Fruit fly (Drosophila melanogaster) whole organism, wandering third instar larva: Measurements from ENCODE around the gene Rh5.

Experiments used
- CG9705 ChIP-seq: fragments of 200-800 bp; sonication (Bioruptor generic); optimal IDR thresholded peaks from 2 replicates; lab custom pipeline; 2018; ENCODE audit warnings: missing biosample characterization, mild to moderate bottlenecking, missing genetic modification characterization
- Dfd ChIP-seq: fragments of >200 bp; optimal IDR thresholded peaks from 2 replicates; lab custom pipeline; 2017; ENCODE audit warnings: missing biosample characterization, missing genetic modification characterization
- Hr78 ChIP-seq: fragments of >200 bp; optimal IDR thresholded peaks from 2 replicates; lab custom pipeline; 2017; ENCODE audit warnings: missing biosample characterization, missing genetic modification characterization
- Mio ChIP-seq: sonication (Bioruptor generic); optimal IDR thresholded peaks from 2 replicates; lab custom pipeline; 2016; ENCODE audit warnings: missing biosample characterization, missing genetic modification characterization
- Sp1 ChIP-seq: fragments of 200-800 bp; sonication (Bioruptor generic); optimal IDR thresholded peaks from 3 replicates; lab custom pipeline; 2019; ENCODE audit warnings: missing biosample characterization, mild to moderate bottlenecking, missing genetic modification characterization, moderate library complexity
- br ChIP-seq: fragments of 200-800 bp; sonication (Bioruptor generic); optimal IDR thresholded peaks from 2 replicates; lab custom pipeline; 2016; ENCODE audit warnings: missing biosample characterization, missing genetic modification characterization
- jim ChIP-seq: fragments of 175-275, 200-325 bp; sonication (Bioruptor generic); optimal IDR thresholded peaks from 2 replicates; lab custom pipeline; 2016; ENCODE audit warnings: missing biosample characterization, mild to moderate bottlenecking, missing genetic modification characterization
- pan ChIP-seq: fragments of >200 bp; optimal IDR thresholded peaks from 2 replicates; lab custom pipeline; 2017
- psq ChIP-seq: fragments of 200-800 bp; sonication (Bioruptor generic); optimal IDR thresholded peaks from 3 replicates; lab custom pipeline; 2017; ENCODE audit warnings: missing biosample characterization, mild to moderate bottlenecking, missing genetic modification characterization, moderate library complexity

DNA sequence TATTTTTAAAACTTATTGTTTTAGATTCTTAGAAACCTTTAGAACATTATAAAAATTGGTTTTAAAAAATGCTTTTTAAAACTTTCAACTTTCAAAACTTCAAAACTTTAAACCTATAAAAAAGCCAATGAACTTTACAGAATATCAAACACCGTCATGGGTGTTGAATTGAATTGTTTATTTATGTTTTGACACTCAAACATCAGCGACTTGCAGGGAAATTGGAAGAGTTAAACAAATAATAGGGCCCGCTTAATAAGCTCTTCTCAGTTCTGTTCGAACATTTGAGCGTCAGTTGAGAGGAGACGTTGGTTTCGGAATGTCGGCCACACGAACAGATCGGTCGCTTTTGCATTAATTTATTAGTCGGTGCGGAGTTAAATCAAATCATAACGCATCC lies 41.2 kb downstream of the Rh5 start, which contains the start of gene PLCXD:
- TF ChIP-seq Sp1 (GFP tag; lab: Kevin White, UChicago) (no peak), Dfd (GFP tag; lab: Kevin White, UChicago) (no peak), Mio (no peak), psq (GFP tag; lab: Kevin White, UChicago) (no peak), jim (GFP tag; lab: Kevin White, UChicago) (no peak), CG9705 (GFP tag; lab: Kevin White, UChicago) (no peak), Hr78 (GFP tag; lab: Kevin White, UChicago) (no peak), br (GFP tag; lab: Kevin White, UChicago) (no peak), pan (lab: Kevin White, UChicago) (no peak)
